Fruit fly (Drosophila melanogaster) whole organism, wandering third instar larva: Measurements from ENCODE around the gene CG14983.

Experiments
- CG32264 ChIP-seq: fragments of 200-800 bp; sonication (Bioruptor generic); optimal IDR thresholded peaks from 2 replicates; lab custom pipeline; 2016; ENCODE audit warnings: missing biosample characterization, missing genetic modification characterization
- CrebA ChIP-seq: fragments of 200-800 bp; sonication (Bioruptor generic); optimal IDR thresholded peaks from 2 replicates; lab custom pipeline; 2016; ENCODE audit warnings: missing biosample characterization, mild to moderate bottlenecking, missing genetic modification characterization, borderline replicate concordance
- GATAd ChIP-seq: sonication (Bioruptor generic); optimal IDR thresholded peaks from 2 replicates; lab custom pipeline; 2016; ENCODE audit warnings: missing biosample characterization, missing genetic modification characterization
- OdsH ChIP-seq: fragments of 200-800 bp; sonication (Bioruptor generic); optimal IDR thresholded peaks from 2 replicates; lab custom pipeline; 2016; ENCODE audit warnings: missing biosample characterization, mild to moderate bottlenecking, missing genetic modification characterization
- Rel ChIP-seq, 2 experiments: fragments of 200-800 bp; sonication (Bioruptor generic) in 1 of 2; optimal IDR thresholded peaks; 2 replicates in 1 of 2; 3 replicates in 1 of 2; lab custom pipeline; 2016 to 2019; ENCODE audit warnings: mild to moderate bottlenecking in 2 of 2, missing biosample characterization in 2 of 2, missing genetic modification characterization in 2 of 2, moderate library complexity in 1 of 2
- br ChIP-seq: fragments of 200-800 bp; sonication (Bioruptor generic); optimal IDR thresholded peaks from 2 replicates; lab custom pipeline; 2016; ENCODE audit warnings: missing biosample characterization, missing genetic modification characterization
- dl ChIP-seq, 2 experiments: fragments of 175-275, 200-275 bp in 1 of 2; fragments of 200-275 bp in 1 of 2; sonication (Bioruptor generic); optimal IDR thresholded peaks; lab custom pipeline; 2018; ENCODE audit warnings: mild to moderate bottlenecking in 2 of 2, missing biosample characterization in 2 of 2, missing genetic modification characterization in 2 of 2, moderate library complexity in 2 of 2; ENCODE audit not compliant: partially characterized antibody in 2 of 2, insufficient read depth in 1 of 2
- dmrt93B ChIP-seq: fragments of 200-800 bp; sonication (Bioruptor generic); optimal IDR thresholded peaks from 2 replicates; lab custom pipeline; 2018; ENCODE audit warnings: missing biosample characterization, mild to moderate bottlenecking, missing genetic modification characterization
- lola ChIP-seq: fragments of >200 bp; optimal IDR thresholded peaks from 2 replicates; lab custom pipeline; 2017; ENCODE audit warnings: missing biosample characterization, missing genetic modification characterization
- usp ChIP-seq: fragments of >200 bp; optimal IDR thresholded peaks from 2 replicates; lab custom pipeline; 2017; ENCODE audit warnings: missing biosample characterization, missing genetic modification characterization

DNA sequence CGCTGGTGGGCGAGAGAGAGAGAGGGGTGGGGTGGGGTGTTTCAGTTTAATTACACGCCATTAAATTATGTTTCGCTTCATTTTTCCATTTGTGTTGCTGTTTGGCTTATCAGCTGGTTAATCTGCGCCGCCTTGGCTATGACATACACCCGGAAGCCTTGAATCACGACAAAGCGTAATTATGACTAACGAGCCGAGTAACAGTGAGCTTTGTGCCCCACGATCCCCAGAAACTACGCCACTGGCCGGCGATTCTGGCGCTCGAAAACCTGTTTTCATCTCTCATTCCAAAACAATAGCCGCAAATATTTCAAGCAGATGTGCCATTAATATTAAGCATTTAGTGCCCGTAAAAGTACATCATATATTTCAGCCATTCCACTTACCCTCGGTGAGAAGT, 2.8 kb upstream of the CG14983 start:
- TF ChIP-seq br (no peak), dl (GFP tag; optimal IDR thresholded peaks at IDR 0.05; lab: Kevin White, UChicago; ENCODE audit: insufficient read depth in 1 of 2, partially characterized antibody in 2 of 2) (no peak), lola (GFP tag; lab: Kevin White, UChicago) (no peak), usp (GFP tag; lab: Kevin White, UChicago) (no peak), CG32264 (GFP tag; lab: Kevin White, UChicago) (no peak), GATAd (no peak), dmrt93B (GFP tag; lab: Kevin White, UChicago) (no peak), OdsH (GFP tag; lab: Kevin White, UChicago) (no peak), CrebA (GFP tag; lab: Kevin White, UChicago) (no peak), Rel (GFP tag; optimal IDR thresholded peaks at IDR 0.05; lab: Kevin White, UChicago) (no peak), Rel (tag; optimal IDR thresholded peaks at IDR 0.05; lab: Kevin White, UChicago) (no peak)
